Fruit fly (Drosophila melanogaster) whole organism, embryonic: ENCODE measurements around the gene Cpr64Ad.

Source experiments
- Blimp-1 ChIP-seq: fragments of 200-800 bp; sonication (Bioruptor generic); optimal IDR thresholded peaks from 3 replicates; lab custom pipeline; 2018; ENCODE audit warnings: missing biosample characterization, missing genetic modification characterization, mild to moderate bottlenecking, moderate library complexity, missing genetic modification reagents
- CG10147 ChIP-seq: fragments of 200-800 bp; sonication (Bioruptor generic); optimal IDR thresholded peaks from 2 replicates; lab custom pipeline; 2019; ENCODE audit warnings: missing biosample characterization, mild to moderate bottlenecking, missing genetic modification characterization, moderate library complexity
- CG11456 ChIP-seq: fragments of 200-800 bp; sonication (Bioruptor generic); IDR thresholded peaks from 3 replicates; pipeline ENCODE4 v1.3.6; 2022; ENCODE audit warnings: missing biosample characterization, missing genetic modification characterization
- CG13287 ChIP-seq: fragments of 200-800 bp; sonication (Bioruptor generic); IDR thresholded peaks from 2 replicates; pipeline ENCODE4 v1.3.6; 2022; ENCODE audit warnings: missing biosample characterization, missing genetic modification characterization; ENCODE audit not compliant: partially characterized antibody
- CG13624 ChIP-seq: fragments of 200-800 bp; sonication (Bioruptor generic); optimal IDR thresholded peaks from 2 replicates; lab custom pipeline; 2016; ENCODE audit warnings: missing biosample characterization, missing genetic modification characterization
- CG14014 ChIP-seq: fragments of 200-800 bp; sonication (Bioruptor generic); IDR thresholded peaks from 2 replicates; pipeline ENCODE4 v1.3.6; 2022; ENCODE audit warnings: missing biosample characterization, missing genetic modification characterization
- CG15479 ChIP-seq: fragments of 200-800 bp; sonication (Bioruptor generic); optimal IDR thresholded peaks from 3 replicates; lab custom pipeline; 2019; ENCODE audit warnings: missing biosample characterization, mild to moderate bottlenecking, missing genetic modification characterization, moderate library complexity
- CG15601 ChIP-seq: fragments of 200-800 bp; sonication (Bioruptor generic); optimal IDR thresholded peaks from 3 replicates; lab custom pipeline; 2019; ENCODE audit warnings: missing biosample characterization, mild to moderate bottlenecking, missing genetic modification characterization, moderate library complexity
- CG17359 ChIP-seq: fragments of 200-800 bp; sonication (Bioruptor generic); optimal IDR thresholded peaks from 3 replicates; lab custom pipeline; 2018; ENCODE audit warnings: missing biosample characterization, mild to moderate bottlenecking, missing genetic modification characterization, moderate library complexity
- CG17912 ChIP-seq: fragments of 200-800 bp; sonication (Bioruptor generic); optimal IDR thresholded peaks from 2 replicates; lab custom pipeline; 2018; ENCODE audit warnings: missing biosample characterization, mild to moderate bottlenecking, missing genetic modification characterization
- CG2129 ChIP-seq: fragments of 200-800 bp; sonication (Bioruptor generic); IDR thresholded peaks from 2 replicates; pipeline ENCODE4 v1.3.6; 2022; ENCODE audit warnings: missing biosample characterization, missing genetic modification characterization; ENCODE audit not compliant: partially characterized antibody
- CG2199 ChIP-seq: fragments of 200-800 bp; sonication (Bioruptor generic); IDR thresholded peaks from 3 replicates; pipeline ENCODE4 v1.3.6; 2022; ENCODE audit warnings: missing biosample characterization, missing genetic modification characterization
- CG33213 ChIP-seq: fragments of 200-800 bp; sonication (Bioruptor generic); optimal IDR thresholded peaks from 3 replicates; lab custom pipeline; 2016; ENCODE audit warnings: missing biosample characterization, missing genetic modification characterization
- CG34422 ChIP-seq: fragments of 200-800 bp; sonication (Bioruptor generic); IDR thresholded peaks from 3 replicates; pipeline ENCODE4 v1.3.6; 2022; ENCODE audit warnings: missing biosample characterization, missing genetic modification characterization
- CG4282 ChIP-seq: fragments of 200-800 bp; sonication (Bioruptor generic); optimal IDR thresholded peaks from 2 replicates; lab custom pipeline; 2016; ENCODE audit warnings: missing biosample characterization, missing genetic modification characterization
- CG4404 ChIP-seq: fragments of 200-800 bp; sonication (Bioruptor generic); IDR thresholded peaks from 2 replicates; pipeline ENCODE4 v1.3.6; 2022; ENCODE audit warnings: missing biosample characterization, missing genetic modification characterization
- CG6272 ChIP-seq: fragments of 200-800 bp; sonication (Bioruptor generic); IDR thresholded peaks from 2 replicates; pipeline ENCODE4 v1.3.6; 2022; ENCODE audit warnings: missing biosample characterization, missing genetic modification characterization
- CG7357 ChIP-seq: fragments of 200-800 bp; sonication (Bioruptor generic); IDR thresholded peaks from 3 replicates; pipeline ENCODE4 v1.3.6; 2022; ENCODE audit warnings: missing biosample characterization, missing genetic modification characterization
- CG8944 ChIP-seq: fragments of 200-800 bp; sonication (Bioruptor generic); optimal IDR thresholded peaks from 3 replicates; lab custom pipeline; 2016; ENCODE audit warnings: missing biosample characterization, missing genetic modification characterization
- CG9797 ChIP-seq: fragments of 200-800 bp; sonication (Bioruptor generic); optimal IDR thresholded peaks from 3 replicates; lab custom pipeline; 2018; ENCODE audit warnings: missing biosample characterization, mild to moderate bottlenecking, missing genetic modification characterization
- CG9817 ChIP-seq: fragments of 200-800 bp; sonication (Bioruptor generic); optimal IDR thresholded peaks from 2 replicates; lab custom pipeline; 2018; ENCODE audit warnings: missing biosample characterization, mild to moderate bottlenecking, missing genetic modification characterization, moderate library complexity
- CTCF ChIP-seq: fragments of 200-800 bp; sonication (Bioruptor generic); optimal IDR thresholded peaks from 2 replicates; lab custom pipeline; 2017; ENCODE audit warnings: missing biosample characterization, mild to moderate bottlenecking, missing genetic modification characterization, moderate library complexity
- Ets65A ChIP-seq: fragments of 200-800 bp; sonication (Bioruptor generic); peaks from one replicate; lab custom pipeline; 2016; ENCODE audit warnings: missing biosample characterization, missing genetic modification characterization
- Hand ChIP-seq: fragments of 200-800 bp; sonication (Bioruptor generic); optimal IDR thresholded peaks from 2 replicates; lab custom pipeline; 2017; ENCODE audit warnings: mild to moderate bottlenecking, missing biosample characterization, missing genetic modification reagents, missing genetic modification characterization
- Hmr ChIP-seq: fragments of 200-800 bp; sonication (Bioruptor generic); optimal IDR thresholded peaks from 3 replicates; lab custom pipeline; 2017; ENCODE audit warnings: mild to moderate bottlenecking, missing biosample characterization, missing genetic modification reagents, missing genetic modification characterization
- Hr78 ChIP-seq, 2 experiments: fragments of 200-800 bp in 1 of 2; fragments of >200 bp in 1 of 2; sonication (Bioruptor generic) in 1 of 2; optimal IDR thresholded peaks; 2 replicates each; lab custom pipeline; 2017 to 2019; ENCODE audit warnings: missing biosample characterization in 2 of 2, missing genetic modification characterization in 2 of 2, mild to moderate bottlenecking in 1 of 2, moderate library complexity in 1 of 2
- Med ChIP-seq: fragments of 200-800 bp; sonication (Bioruptor generic); peaks from one replicate; lab custom pipeline; 2016; ENCODE audit warnings: missing biosample characterization, missing genetic modification characterization, mild to moderate bottlenecking, inconsistent platforms, moderate library complexity
- NC2α ChIP-seq: fragments of 200-800 bp; sonication (Bioruptor generic); optimal IDR thresholded peaks from 2 replicates; lab custom pipeline; 2016; ENCODE audit warnings: missing biosample characterization, missing genetic modification characterization
- Sox100B ChIP-seq: fragments of 200-800 bp; sonication (Bioruptor generic); optimal IDR thresholded peaks from 3 replicates; lab custom pipeline; 2018; ENCODE audit warnings: missing biosample characterization, mild to moderate bottlenecking, missing genetic modification characterization
- Trl ChIP-seq, 3 experiments: fragments of >200 bp in 2 of 3; fragments of 200-800 bp in 1 of 3; sonication (Bioruptor generic) in 1 of 3; optimal IDR thresholded peaks; 2 replicates in 1 of 3; 3 replicates in 2 of 3; lab custom pipeline; 2016 to 2017; ENCODE audit warnings: missing biosample characterization in 1 of 3, missing genetic modification characterization in 1 of 3
- cad ChIP-seq: fragments of >200 bp; optimal IDR thresholded peaks from 2 replicates; lab custom pipeline; 2017; ENCODE audit warnings: missing biosample characterization, missing genetic modification characterization
- ci ChIP-seq: fragments of 200-800 bp; sonication (Bioruptor generic); IDR thresholded peaks from 3 replicates; pipeline ENCODE4 v1.3.6; 2022; ENCODE audit warnings: missing biosample characterization, missing genetic modification characterization
- ken ChIP-seq: fragments of 200-800 bp; sonication (Bioruptor generic); IDR thresholded peaks from 3 replicates; pipeline ENCODE4 v1.3.6; 2022; ENCODE audit warnings: missing biosample characterization, missing genetic modification characterization
- mld ChIP-seq: fragments of 200-800 bp; sonication (Bioruptor generic); IDR thresholded peaks from 3 replicates; pipeline ENCODE4 v1.3.6; 2022; ENCODE audit warnings: missing biosample characterization, missing genetic modification characterization; ENCODE audit not compliant: partially characterized antibody
- onecut ChIP-seq: fragments of 200-800 bp; sonication (Bioruptor generic); IDR thresholded peaks from 2 replicates; pipeline ENCODE4 v1.3.6; 2022; ENCODE audit warnings: missing biosample characterization, missing genetic modification characterization
- org-1 ChIP-seq: fragments of 200-800 bp; sonication (Bioruptor generic); optimal IDR thresholded peaks from 2 replicates; lab custom pipeline; 2017; ENCODE audit warnings: missing biosample characterization, missing genetic modification characterization
- psq ChIP-seq: fragments of 200-800 bp; sonication (Bioruptor generic); optimal IDR thresholded peaks from 2 replicates; lab custom pipeline; 2017; ENCODE audit warnings: missing biosample characterization, missing genetic modification characterization
- salm ChIP-seq: fragments of 200-800 bp; sonication (Bioruptor generic); optimal IDR thresholded peaks from 2 replicates; lab custom pipeline; 2018; ENCODE audit warnings: missing biosample characterization, mild to moderate bottlenecking, missing genetic modification characterization
- sd ChIP-seq: fragments of 200-800 bp; sonication (Bioruptor generic); optimal IDR thresholded peaks from 3 replicates; lab custom pipeline; 2018; ENCODE audit warnings: missing biosample characterization, mild to moderate bottlenecking, missing genetic modification characterization, moderate library complexity
- ssp ChIP-seq: fragments of 200-800 bp; sonication (Bioruptor generic); IDR thresholded peaks from 2 replicates; pipeline ENCODE4 v1.3.6; 2022; ENCODE audit warnings: missing biosample characterization, missing genetic modification characterization
- tll ChIP-seq, 2 experiments: fragments of 200-800 bp in 1 of 2; fragments of >200 bp in 1 of 2; sonication (Bioruptor generic) in 1 of 2; optimal IDR thresholded peaks; 2 replicates each; lab custom pipeline; 2017 to 2019; ENCODE audit warnings: missing biosample characterization in 2 of 2, missing genetic modification characterization in 2 of 2, mild to moderate bottlenecking in 1 of 2, moderate library complexity in 1 of 2
- trem ChIP-seq: fragments of 200-800 bp; optimal IDR thresholded peaks from 3 replicates; lab custom pipeline; 2019; ENCODE audit warnings: missing biosample characterization, mild to moderate bottlenecking, missing genetic modification characterization, moderate library complexity
- ttk ChIP-seq: fragments of 200-800 bp; sonication (Bioruptor generic); IDR thresholded peaks from 2 replicates; pipeline ENCODE4 v2.1.2; 2022; ENCODE audit warnings: missing biosample characterization, missing genetic modification characterization
- tup ChIP-seq: fragments of 200-800 bp; sonication (Bioruptor generic); optimal IDR thresholded peaks from 2 replicates; lab custom pipeline; 2016; ENCODE audit warnings: missing biosample characterization, mild to moderate bottlenecking, missing genetic modification characterization, moderate library complexity
- vvl ChIP-seq: fragments of 200-800 bp; sonication (Bioruptor generic); IDR thresholded peaks from 2 replicates; pipeline ENCODE4 v1.3.6; 2022; ENCODE audit warnings: missing biosample characterization, missing genetic modification characterization
- yki ChIP-seq: fragments of >200 bp; optimal IDR thresholded peaks from 3 replicates; lab custom pipeline; 2018
- zen ChIP-seq: fragments of 200-800 bp; sonication (Bioruptor generic); optimal IDR thresholded peaks from 3 replicates; lab custom pipeline; 2018; ENCODE audit warnings: missing biosample characterization, mild to moderate bottlenecking, missing genetic modification characterization, moderate library complexity

Gene Cpr64Ad

dm6 chr3L:4215079-4215478, at the start of gene Cpr64Ad:
Gene Cpr64Ad, plus strand, starts transcription at chr3L:4215379.
- no peak for TF ChIP-seq CG33213 (GFP tag; lab: Kevin White, UChicago)
- peak; percentile 47 for TF ChIP-seq Ets65A (GFP tag; lab: Kevin White, UChicago)
- no peak for TF ChIP-seq Hmr (GFP tag; lab: Kevin White, UChicago)
- no peak for TF ChIP-seq CG17359 (tag; lab: Kevin White, UChicago)
- TF ChIP-seq ssp (GFP tag; lab: Robert Waterston, UW), result no peak
- TF ChIP-seq CG2129 (GFP tag; lab: Robert Waterston, UW), result no peak
- no peak for TF ChIP-seq ttk
- TF ChIP-seq sd (tag; lab: Kevin White, UChicago), result no peak
- no peak for TF ChIP-seq Hand (GFP tag; lab: Kevin White, UChicago)
- TF ChIP-seq vvl (GFP tag; lab: Robert Waterston, UW), result 0 out of 2 replicates have a peak, but pooled peaks have one; percentile 20
- no peak for TF ChIP-seq salm
- no peak for TF ChIP-seq CTCF

dm6 chr3L:4167353-4167842, 47.8 kb upstream of the Cpr64Ad start, which contains the start of gene mas:
Gene mas, minus strand, starts transcription at chr3L:4167464.
- no peak for TF ChIP-seq CG8944 (GFP tag; lab: Kevin White, UChicago)
- TF ChIP-seq yki (lab: Kevin White, UChicago), result no peak
- peak in 1 of 2 experiments; percentile 41 for TF ChIP-seq Trl (optimal IDR thresholded peaks at IDR 0.05; lab: Kevin White, UChicago)
- no peak for TF ChIP-seq Trl (GFP tag; optimal IDR thresholded peaks at IDR 0.05; lab: Kevin White, UChicago)
- no peak for TF ChIP-seq CG9797 (GFP tag; lab: Kevin White, UChicago)
- no peak for TF ChIP-seq CG6272 (GFP tag; lab: Robert Waterston, UW)
- TF ChIP-seq CG4282 (GFP tag; lab: Kevin White, UChicago), result no peak
- peak; percentile 57 for TF ChIP-seq CG15479
- TF ChIP-seq NC2α, result no peak
- TF ChIP-seq CG13624 (GFP tag; lab: Kevin White, UChicago), result no peak
- TF ChIP-seq tll (GFP tag; optimal IDR thresholded peaks at IDR 0.05; lab: Kevin White, UChicago), result peak in 1 of 2 experiments; percentile 40
- peak; percentile 32 for TF ChIP-seq Blimp-1 (GFP tag; lab: Kevin White, UChicago)
- TF ChIP-seq CG13287 (GFP tag; lab: Robert Waterston, UW), result no peak
- no peak for TF ChIP-seq CG7357 (GFP tag; lab: Robert Waterston, UW)
- 0 out of 3 replicates have a peak, but pooled peaks have one; percentile 35 for TF ChIP-seq ken (GFP tag; lab: Robert Waterston, UW)
- TF ChIP-seq CG17912 (GFP tag; lab: Kevin White, UChicago), result no peak
- no peak for TF ChIP-seq CG4404 (GFP tag; lab: Robert Waterston, UW)
- no peak for TF ChIP-seq CG10147 (GFP tag; lab: Kevin White, UChicago)
- TF ChIP-seq ci (GFP tag; lab: Robert Waterston, UW), result 0 out of 3 replicates have a peak, but pooled peaks have one; percentile 16
- peak; percentile 93 for TF ChIP-seq cad
- TF ChIP-seq psq, result no peak
- TF ChIP-seq zen, result no peak
- no peak for TF ChIP-seq CG9817 (tag; lab: Kevin White, UChicago)
- peak; percentile 43 for TF ChIP-seq Med
- TF ChIP-seq, all 482 proteins: peak for 8

dm6 chr3L:4169957-4170651, 45.1 kb upstream of the Cpr64Ad start, which contains the start of gene Ero1L:
Gene Ero1L, plus strand, starts transcription at chr3L:4170404.
- TF ChIP-seq CG11456 (GFP tag; lab: Robert Waterston, UW), result 0 out of 3 replicates have a peak, but pooled peaks have one; percentile 59
- TF ChIP-seq vvl (GFP tag; lab: Robert Waterston, UW), result peak; percentile 44
- peak; percentile 32 for TF ChIP-seq zen
- peak; percentile 26; the same call in 1 of the 2 replicates for TF ChIP-seq onecut (GFP tag; lab: Robert Waterston, UW)
- peak; percentile 36 for TF ChIP-seq CG10147 (GFP tag; lab: Kevin White, UChicago)
- TF ChIP-seq Hr78 (GFP tag; optimal IDR thresholded peaks at IDR 0.05; lab: Kevin White, UChicago), result no peak
- peak; percentile 66 for TF ChIP-seq trem (tag; lab: Kevin White, UChicago)
- TF ChIP-seq mld (GFP tag; lab: Robert Waterston, UW), result no peak
- peak; percentile 65; the same call in 1 of the 3 replicates for TF ChIP-seq CG2199 (GFP tag; lab: Robert Waterston, UW)
- no peak for TF ChIP-seq tup (GFP tag; lab: Kevin White, UChicago)
- 0 out of 2 replicates have a peak, but pooled peaks have one; percentile 8 for TF ChIP-seq CG14014 (GFP tag; lab: Robert Waterston, UW)
- peak; percentile 45 for TF ChIP-seq CG15601 (tag; lab: Kevin White, UChicago)
- peak; percentile 64; the same call in 2 of the 3 replicates for TF ChIP-seq CG34422 (GFP tag; lab: Robert Waterston, UW)
- TF ChIP-seq org-1, result no peak
- TF ChIP-seq Sox100B, result peak; percentile 47
